Fruit fly (Drosophila melanogaster) S2 (cell line): ENCODE data around the gene CG44098.

Source experiments
- CG8478 ChIP-seq: fragments of >200 bp; optimal IDR thresholded peaks from 2 replicates; lab custom pipeline; 2018
- CTCF ChIP-seq, 2 experiments: fragments of >200 bp; optimal IDR thresholded peaks; 2 replicates each; lab custom pipeline; 2018

- no peak for TF ChIP-seq CG8478 (lab: Kevin White, UChicago)
- no peak for TF ChIP-seq CTCF (optimal IDR thresholded peaks at IDR 0.05; lab: Kevin White, UChicago)
Observed at dm6 chr3R:4773097-4773496, at the start of gene CG44098.
